Worm (Caenorhabditis elegans) whole organism, L4/young adult: Measurements from ENCODE around the gene sid-2.

ENCODE experiments used
- W03F9.2 ChIP-seq: fragments of 150-350 bp; optimal IDR thresholded peaks from 2 replicates; lab custom pipeline; 2014; ENCODE audit warnings: missing biosample characterization, missing genetic modification characterization
- dao-5 ChIP-seq: sonication (generic microtip); optimal IDR thresholded peaks from 2 replicates; lab custom pipeline; 2016; ENCODE audit warnings: missing genotype, missing genetic modification characterization, moderate library complexity, missing compliant biosample characterization
- him-1 ChIP-seq: sonication (generic microtip); optimal IDR thresholded peaks from 2 replicates; lab custom pipeline; 2016; ENCODE audit warnings: missing genotype, missing genetic modification reagents, missing genetic modification characterization, missing compliant biosample characterization

sid-2 gene

ce11 chrIII:13682019-13682418 is 2.8 kb downstream of the sid-2 start:
- TF ChIP-seq dao-5 (tag; lab: Kevin White, UChicago) = no peak
- no peak for TF ChIP-seq W03F9.2
- TF ChIP-seq him-1 (tag; lab: Kevin White, UChicago) = no peak

DNA sequence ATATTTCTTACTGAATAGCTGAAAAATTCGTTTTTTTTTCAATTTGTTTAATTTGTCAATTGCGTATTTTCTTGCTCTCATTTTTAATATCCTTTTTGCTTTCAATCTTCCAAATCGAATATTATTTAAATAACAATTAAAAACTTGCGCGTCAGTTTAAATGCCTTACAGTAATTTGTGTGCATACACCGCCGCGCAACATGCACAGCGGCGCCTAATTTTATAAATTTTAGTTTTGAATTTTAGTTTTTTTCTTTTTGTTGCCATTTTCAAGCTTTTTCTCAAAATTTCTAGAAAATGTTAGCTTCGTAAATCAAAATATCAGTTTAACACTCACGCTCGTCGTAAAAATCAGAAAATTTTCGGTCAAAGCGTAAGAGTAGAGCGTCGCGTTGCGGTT is 4.0 kb downstream of the sid-2 start:
- no peak for TF ChIP-seq him-1 (tag; lab: Kevin White, UChicago)
- no peak for TF ChIP-seq W03F9.2
- no peak for TF ChIP-seq dao-5 (tag; lab: Kevin White, UChicago)

- TF ChIP-seq dao-5 (tag; lab: Kevin White, UChicago) (no peak), him-1 (tag; lab: Kevin White, UChicago) (no peak), W03F9.2 (no peak)
These were observed 5.0 kb downstream of the sid-2 start for ce11 chrIII:13684236-13684635.

ce11 chrIII:13686309-13686708 is 7.1 kb downstream of the sid-2 start, which contains the start of gene dyf-2:
Gene dyf-2, minus strand, starts transcription at chrIII:13686445.
- no peak for TF ChIP-seq W03F9.2
- TF ChIP-seq him-1 (tag; lab: Kevin White, UChicago) = no peak
- TF ChIP-seq dao-5 (tag; lab: Kevin White, UChicago) = no peak

DNA sequence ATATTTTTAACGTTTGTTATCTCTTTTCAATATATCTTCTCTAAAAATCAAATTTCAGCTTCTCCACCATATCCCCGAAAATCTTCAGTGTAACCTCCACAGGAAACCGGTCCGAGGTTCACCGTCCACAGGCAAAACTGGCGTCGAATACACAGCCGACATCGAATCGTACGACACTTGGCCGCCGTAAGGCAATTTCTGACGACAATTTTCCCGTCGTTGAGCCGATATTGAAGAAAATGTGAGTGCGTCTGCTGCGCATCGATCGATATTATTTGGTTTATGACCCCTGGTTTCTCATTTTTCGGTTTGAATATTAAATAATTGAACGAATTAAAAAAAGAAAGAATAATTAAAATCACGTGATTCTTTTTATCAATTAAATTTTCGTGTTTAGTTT is 8.0 kb downstream of the sid-2 start, which contains the start of gene cul-2:
Gene cul-2 (plus strand): TSS at position 59 of the 400 bp plus-strand sequence.
- no peak for TF ChIP-seq W03F9.2
- TF ChIP-seq him-1 (tag; lab: Kevin White, UChicago) = no peak
- no peak for TF ChIP-seq dao-5 (tag; lab: Kevin White, UChicago)

DNA sequence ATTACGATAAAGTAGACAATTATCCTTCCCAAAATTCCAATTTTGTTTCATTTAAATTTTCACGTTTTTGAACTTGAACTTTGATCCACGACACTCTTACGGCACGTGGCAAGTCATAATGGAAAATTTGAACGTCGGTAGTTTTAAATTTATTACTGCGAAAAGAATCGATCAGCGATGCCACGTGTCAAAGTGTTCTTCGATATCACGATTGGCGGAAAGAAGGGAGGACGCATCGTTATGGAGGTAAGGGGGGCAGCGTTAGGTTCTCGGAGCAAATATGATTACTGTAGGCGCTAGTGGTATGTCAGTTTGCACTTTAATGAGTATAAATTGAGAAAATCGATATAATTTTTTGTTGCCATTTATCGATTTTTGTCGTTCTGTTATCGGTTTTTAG is 13.3 kb downstream of the sid-2 start, which contains the start of gene cyn-2:
Gene cyn-2 (plus strand): TSS at position 114 of the 400 bp plus-strand sequence.
- TF ChIP-seq W03F9.2 = no peak
- no peak for TF ChIP-seq dao-5 (tag; lab: Kevin White, UChicago)
- no peak for TF ChIP-seq him-1 (tag; lab: Kevin White, UChicago)

DNA sequence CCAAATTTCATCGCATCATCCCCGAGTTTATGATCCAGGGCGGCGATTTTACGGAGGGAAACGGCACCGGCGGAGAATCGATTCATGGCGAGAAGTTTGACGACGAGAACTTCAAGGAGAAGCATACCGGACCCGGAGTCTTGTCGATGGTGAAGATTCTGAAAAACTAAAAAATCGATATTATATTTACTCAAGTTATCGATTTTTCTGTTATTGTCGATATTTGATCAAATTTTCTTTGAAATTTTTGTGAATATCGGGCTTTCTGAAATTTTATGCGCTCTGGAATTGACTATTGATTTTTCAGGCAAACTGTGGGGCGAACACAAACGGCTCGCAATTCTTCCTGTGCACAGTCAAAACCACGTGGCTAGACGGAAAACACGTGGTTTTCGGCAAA is 13.9 kb downstream of the sid-2 start:
- no peak for TF ChIP-seq him-1 (tag; lab: Kevin White, UChicago)
- no peak for TF ChIP-seq dao-5 (tag; lab: Kevin White, UChicago)
- no peak for TF ChIP-seq W03F9.2

- TF ChIP-seq W03F9.2 = peak; percentile 12
- no peak for TF ChIP-seq him-1 (tag; lab: Kevin White, UChicago)
These were observed 14.8 kb downstream of the sid-2 start for ce11 chrIII:13694048-13694447.

ce11 chrIII:13695588-13695987 is 16.3 kb downstream of the sid-2 start:
- TF ChIP-seq dao-5 (tag; lab: Kevin White, UChicago) = no peak
- TF ChIP-seq W03F9.2 = no peak
- TF ChIP-seq him-1 (tag; lab: Kevin White, UChicago) = no peak

DNA sequence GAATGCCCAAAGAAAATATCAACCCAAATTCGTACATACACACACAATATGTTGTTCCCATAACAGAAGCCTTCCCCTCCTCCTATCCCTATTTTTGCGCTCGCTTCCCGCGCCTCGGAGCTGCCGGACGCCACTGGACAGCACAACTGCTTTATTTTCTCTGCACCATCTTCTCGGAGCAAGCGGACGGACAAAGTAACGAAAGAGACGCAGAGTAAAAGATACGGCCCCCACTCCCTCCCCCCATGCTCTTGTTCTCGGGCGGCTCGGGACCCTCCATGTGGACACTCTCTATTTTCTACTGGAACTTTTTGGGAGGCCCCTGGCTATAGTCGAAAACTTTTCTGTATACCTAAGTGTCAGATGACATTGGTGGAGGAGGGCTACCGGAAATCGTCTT is 18.6 kb downstream of the sid-2 start:
- TF ChIP-seq dao-5 (tag; lab: Kevin White, UChicago) (no peak), him-1 (tag; lab: Kevin White, UChicago) (peak; percentile 64)

ce11 chrIII:13701691-13702090 is 22.4 kb downstream of the sid-2 start, which contains the start of gene lit-1:
Gene lit-1, plus strand, starts transcription at chrIII:13701991.
- TF ChIP-seq him-1 (tag; lab: Kevin White, UChicago) (no peak), W03F9.2 (no peak), dao-5 (tag; lab: Kevin White, UChicago) (no peak)

ce11 chrIII:13708415-13708814 is 29.2 kb downstream of the sid-2 start:
- no peak for TF ChIP-seq him-1 (tag; lab: Kevin White, UChicago)
- no peak for TF ChIP-seq dao-5 (tag; lab: Kevin White, UChicago)
- TF ChIP-seq W03F9.2 = no peak

DNA sequence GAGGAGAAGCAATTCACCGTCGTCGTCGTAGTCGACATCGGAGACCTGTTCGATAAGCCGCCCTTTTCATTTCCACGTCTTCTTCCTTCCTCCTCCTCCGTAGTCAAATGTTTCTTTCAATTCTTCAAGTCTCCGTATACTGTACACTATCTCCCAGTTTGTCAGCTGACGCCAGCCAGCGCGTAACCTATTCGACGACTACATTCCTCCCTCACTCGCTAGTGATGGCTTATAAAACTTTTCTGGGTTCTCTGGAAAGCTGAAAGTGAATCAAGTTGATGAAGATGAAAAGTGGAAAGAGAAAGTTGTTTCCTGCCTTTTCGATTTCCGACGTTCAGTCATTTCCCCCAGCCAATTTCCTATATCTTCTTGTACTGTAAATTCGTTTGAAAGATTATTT is 29.9 kb downstream of the sid-2 start:
- TF ChIP-seq W03F9.2 (no peak), dao-5 (tag; lab: Kevin White, UChicago) (no peak), him-1 (tag; lab: Kevin White, UChicago) (no peak)

- no peak for TF ChIP-seq dao-5 (tag; lab: Kevin White, UChicago)
- TF ChIP-seq him-1 (tag; lab: Kevin White, UChicago) = no peak
- TF ChIP-seq W03F9.2 = no peak
These were observed 31.4 kb downstream of the sid-2 start for ce11 chrIII:13710666-13711065.

ce11 chrIII:13712854-13713293 is 33.6 kb downstream of the sid-2 start:
- no peak for TF ChIP-seq dao-5 (tag; lab: Kevin White, UChicago)
- no peak for TF ChIP-seq him-1 (tag; lab: Kevin White, UChicago)
- no peak for TF ChIP-seq W03F9.2
